Worm (Caenorhabditis elegans) whole organism, L4 larva: ENCODE data around the gene szy-20.

Experiments
- R02D3.7 ChIP-seq: fragments of 150-350 bp; sonication (generic microtip); optimal IDR thresholded peaks from 3 replicates; lab custom pipeline; 2014; ENCODE audit warnings: missing biosample characterization, missing genetic modification characterization
- dmd-9 ChIP-seq: fragments of 200-800 bp; sonication (Bioruptor generic); IDR thresholded peaks from 2 replicates; pipeline ENCODE4 v1.3.6; 2022; ENCODE audit warnings: missing genetic modification reagents, missing genetic modification characterization, missing compliant biosample characterization
- hlh-30 ChIP-seq: sonication (generic microtip); optimal IDR thresholded peaks from 2 replicates; lab custom pipeline; 2017; ENCODE audit warnings: antibody characterized with exemption, mild to moderate bottlenecking, missing genetic modification characterization, missing compliant biosample characterization; ENCODE audit not compliant: insufficient read depth
- pqm-1 ChIP-seq: sonication (generic microtip); optimal IDR thresholded peaks from 2 replicates; lab custom pipeline; 2017; ENCODE audit warnings: missing biosample characterization, missing genetic modification characterization

- TF ChIP-seq pqm-1 (tag; lab: Kevin White, UChicago): no peak
- TF ChIP-seq R02D3.7 (tag; lab: Kevin White, UChicago): no peak
- TF ChIP-seq hlh-30 (tag; lab: Kevin White, UChicago): no peak
- TF ChIP-seq dmd-9: no peak
Measured at ce11 chrII:9001743-9002222, 32.6 kb upstream of the szy-20 start, which contains the start of gene F44G4.6.
